Worm (Caenorhabditis elegans) whole organism, mixed stage, embryonic: ENCODE results near the gene F41F3.8.

Experiments used
- elt-3 ChIP-seq: fragments of 150-350 bp; optimal IDR thresholded peaks from 2 replicates; lab custom pipeline; 2014; ENCODE audit warnings: missing biosample characterization, missing genetic modification characterization
- flh-1 ChIP-seq: fragments of 200-800 bp; sonication (Bioruptor generic); optimal IDR thresholded peaks from 2 replicates; lab custom pipeline; 2018; ENCODE audit warnings: mild to moderate bottlenecking, missing genetic modification characterization, moderate library complexity, missing compliant biosample characterization
- lsy-2 ChIP-seq: fragments of 150-350 bp; optimal IDR thresholded peaks from 2 replicates; lab custom pipeline; 2014; ENCODE audit warnings: missing biosample characterization, missing genetic modification characterization
- mep-1 ChIP-seq: fragments of 150-350 bp; optimal IDR thresholded peaks from 2 replicates; lab custom pipeline; 2017; ENCODE audit warnings: missing biosample characterization, missing genetic modification reagents, missing genetic modification characterization, inconsistent platforms
- nhr-28 ChIP-seq: fragments of 150-350 bp; optimal IDR thresholded peaks from 2 replicates; lab custom pipeline; 2014; ENCODE audit warnings: missing biosample characterization, missing genetic modification characterization
- nhr-76 ChIP-seq: sonication (generic microtip); optimal IDR thresholded peaks from 2 replicates; lab custom pipeline; 2017; ENCODE audit warnings: missing biosample characterization, missing genetic modification characterization
- pha-4 ChIP-seq: fragments of 150-350 bp; optimal IDR thresholded peaks from 2 replicates; lab custom pipeline; 2018; ENCODE audit warnings: missing biosample characterization, missing genetic modification reagents, missing genetic modification characterization
- snpc-4 ChIP-seq: fragments of 150-350 bp; optimal IDR thresholded peaks from 2 replicates; lab custom pipeline; 2014; ENCODE audit warnings: missing biosample characterization, missing genetic modification characterization
- sptf-1 ChIP-seq: sonication (generic microtip); optimal IDR thresholded peaks from 2 replicates; lab custom pipeline; 2017; ENCODE audit warnings: mild to moderate bottlenecking, missing genetic modification characterization, moderate library complexity, missing compliant biosample characterization
- unc-39 ChIP-seq: fragments of 150-350 bp; optimal IDR thresholded peaks from 2 replicates; lab custom pipeline; 2014; ENCODE audit warnings: missing biosample characterization, missing genetic modification characterization
- unc-62 ChIP-seq: fragments of 150-350 bp; optimal IDR thresholded peaks from 2 replicates; lab custom pipeline; 2014; ENCODE audit warnings: missing biosample characterization, missing genetic modification reagents, missing genetic modification characterization
- ztf-11 ChIP-seq: fragments of 150-350 bp; optimal IDR thresholded peaks from 2 replicates; lab custom pipeline; 2014; ENCODE audit warnings: missing biosample characterization, missing genetic modification characterization

- TF ChIP-seq lsy-2 (no peak), ztf-11 (no peak), unc-62 (no peak), nhr-76 (tag; lab: Kevin White, UChicago) (no peak), pha-4 (tag; lab: Kevin White, UChicago) (no peak), elt-3 (tag; lab: Kevin White, UChicago) (no peak), nhr-28 (no peak), sptf-1 (tag; lab: Kevin White, UChicago) (no peak), snpc-4 (tag; lab: Kevin White, UChicago) (no peak), flh-1 (GFP tag; lab: Kevin White, UChicago) (no peak), unc-39 (tag; lab: Kevin White, UChicago) (no peak), mep-1 (no peak)
Observed at ce11 chrV:4628517-4628930, 20.1 kb upstream of the F41F3.8 start, which contains the start of gene pmt-2.
